Worm (Caenorhabditis elegans): Measurements from ENCODE around the gene abf-4.

Gene abf-4

ce11 chrV:20534072-20534471, 24.1 kb downstream of the abf-4 start, which contains the start of gene famh-161:
Gene famh-161, minus strand, starts transcription at chrV:20534172.
- TF ChIP-seq unc-39 (tag; optimal IDR thresholded peaks at IDR 0.05) (no peak), ces-1 (GFP tag; optimal IDR thresholded peaks at IDR 0.05) (peak; percentile 15)

- TF ChIP-seq snpc-4 (tag; optimal IDR thresholded peaks at IDR 0.05) (no peak), hlh-1 (tag; optimal IDR thresholded peaks at IDR 0.05) (no peak), lin-32 (GFP tag; optimal IDR thresholded peaks at IDR 0.05) (no peak), bed-3 (GFP tag; optimal IDR thresholded peaks at IDR 0.05) (no peak), cnd-1 (tag; optimal IDR thresholded peaks at IDR 0.05) (no peak)
These were observed 30.7 kb downstream of the abf-4 start, which contains the start of gene Y38H6C.13 for ce11 chrV:20527493-20527892. Gene Y38H6C.13, plus strand, starts transcription at chrV:20527793.

- TF ChIP-seq ceh-39 (tag; optimal IDR thresholded peaks at IDR 0.05) (no peak), mls-2 (tag; optimal IDR thresholded peaks at IDR 0.05) (no peak), pha-4 (tag; optimal IDR thresholded peaks at IDR 0.05) (no peak), flh-1 (GFP tag; optimal IDR thresholded peaks at IDR 0.05) (no peak), lin-13 (tag; optimal IDR thresholded peaks at IDR 0.05) (no peak), zip-8 (tag; optimal IDR thresholded peaks at IDR 0.05) (no peak), nhr-76 (tag; optimal IDR thresholded peaks at IDR 0.05) (no peak), drap-1 (GFP tag; optimal IDR thresholded peaks at IDR 0.05) (no peak), unc-39 (tag; optimal IDR thresholded peaks at IDR 0.05) (no peak), elt-1 (tag; optimal IDR thresholded peaks at IDR 0.05; ENCODE audit: borderline replicate concordance, insufficient read depth) (no peak), unc-62 (GFP tag; optimal IDR thresholded peaks at IDR 0.05) (no peak)
These were observed 32.2 kb downstream of the abf-4 start, which contains the start of the genes srh-166 and Y38H6C.24 for ce11 chrV:20525816-20526459. Gene srh-166, minus strand, starts transcription at chrV:20525866. Gene Y38H6C.24, plus strand, starts transcription at chrV:20526435.

- TF ChIP-seq elt-1 (tag; optimal IDR thresholded peaks at IDR 0.05; ENCODE audit: borderline replicate concordance, insufficient read depth) = no peak
- TF ChIP-seq unc-120 (tag; optimal IDR thresholded peaks at IDR 0.05; ENCODE audit: poor library complexity, severe bottlenecking) = no peak
- no peak for TF ChIP-seq bed-3 (GFP tag; optimal IDR thresholded peaks at IDR 0.05)
- TF ChIP-seq unc-62 (GFP tag; optimal IDR thresholded peaks at IDR 0.05) = no peak
- TF ChIP-seq sptf-1 (tag; optimal IDR thresholded peaks at IDR 0.05) = no peak
- TF ChIP-seq drap-1 (GFP tag; optimal IDR thresholded peaks at IDR 0.05) = no peak
- no peak for TF ChIP-seq elt-3 (tag; optimal IDR thresholded peaks at IDR 0.05)
- TF ChIP-seq mep-1 (tag; optimal IDR thresholded peaks at IDR 0.05) = no peak
- TF ChIP-seq mls-2 (tag; optimal IDR thresholded peaks at IDR 0.05) = no peak
- no peak for TF ChIP-seq M03D4.4 (tag; optimal IDR thresholded peaks at IDR 0.05)
- no peak for TF ChIP-seq nhr-76 (tag; optimal IDR thresholded peaks at IDR 0.05)
- no peak for TF ChIP-seq mab-5 (tag; optimal IDR thresholded peaks at IDR 0.05)
- TF ChIP-seq flh-1 (GFP tag; optimal IDR thresholded peaks at IDR 0.05) = no peak
- TF ChIP-seq ztf-11 (tag; optimal IDR thresholded peaks at IDR 0.05) = no peak
- no peak for TF ChIP-seq tbx-8 (GFP tag; optimal IDR thresholded peaks at IDR 0.05)
- no peak for TF ChIP-seq lin-13 (tag; optimal IDR thresholded peaks at IDR 0.05)
- TF ChIP-seq zip-8 (tag; optimal IDR thresholded peaks at IDR 0.05) = no peak
- no peak for TF ChIP-seq unc-39 (tag; optimal IDR thresholded peaks at IDR 0.05)
- TF ChIP-seq blmp-1 (tag; optimal IDR thresholded peaks at IDR 0.05) = no peak
- TF ChIP-seq nhr-28 (tag; optimal IDR thresholded peaks at IDR 0.05) = no peak
These were observed 36.0 kb downstream of the abf-4 start, which contains the start of the genes Y38H6C.9 and fbxa-150 for ce11 chrV:20522219-20522618. Gene Y38H6C.9, minus strand, starts transcription at chrV:20522270. Gene fbxa-150, plus strand, starts transcription at chrV:20522598.

- TF ChIP-seq sptf-1 (tag; optimal IDR thresholded peaks at IDR 0.05) = no peak
- no peak for TF ChIP-seq ceh-83 (GFP tag; optimal IDR thresholded peaks at IDR 0.05)
- no peak for TF ChIP-seq elt-3 (tag; optimal IDR thresholded peaks at IDR 0.05)
- no peak for TF ChIP-seq unc-62 (GFP tag; optimal IDR thresholded peaks at IDR 0.05)
- no peak for TF ChIP-seq nhr-28 (tag; optimal IDR thresholded peaks at IDR 0.05)
- TF ChIP-seq nhr-237 (tag; optimal IDR thresholded peaks at IDR 0.05) = no peak
- no peak for TF ChIP-seq flh-1 (GFP tag; optimal IDR thresholded peaks at IDR 0.05)
- TF ChIP-seq unc-120 (tag; optimal IDR thresholded peaks at IDR 0.05; ENCODE audit: poor library complexity, severe bottlenecking) = no peak
- no peak for TF ChIP-seq mls-2 (tag; optimal IDR thresholded peaks at IDR 0.05)
- no peak for TF ChIP-seq M03D4.4 (tag; optimal IDR thresholded peaks at IDR 0.05)
- TF ChIP-seq ces-1 (GFP tag; optimal IDR thresholded peaks at IDR 0.05) = no peak
- TF ChIP-seq mep-1 (tag; optimal IDR thresholded peaks at IDR 0.05) = no peak
- no peak for TF ChIP-seq lsy-2 (tag; optimal IDR thresholded peaks at IDR 0.05)
- no peak for TF ChIP-seq elt-1 (tag; optimal IDR thresholded peaks at IDR 0.05; ENCODE audit: borderline replicate concordance, insufficient read depth)
- no peak for TF ChIP-seq mab-5 (tag; optimal IDR thresholded peaks at IDR 0.05)
- no peak for TF ChIP-seq lin-13 (tag; optimal IDR thresholded peaks at IDR 0.05)
These were observed 39.2 kb downstream of the abf-4 start, which contains the start of gene Y38H6C.25 for ce11 chrV:20518927-20519326. Gene Y38H6C.25, plus strand, starts transcription at chrV:20519227.

All from whole organism, mixed stage, embryonic.